Fruit fly (Drosophila melanogaster) whole organism, embryonic: Measurements from ENCODE around the gene cv-c.

Experiments used
- BtbVII ChIP-seq: fragments of 200-800 bp; sonication (Bioruptor generic); optimal IDR thresholded peaks from 3 replicates; lab custom pipeline; 2017; ENCODE audit warnings: missing biosample characterization, mild to moderate bottlenecking, missing genetic modification characterization
- CG12219 ChIP-seq: fragments of 200-800 bp; sonication (Bioruptor generic); optimal IDR thresholded peaks from 3 replicates; lab custom pipeline; 2018; ENCODE audit warnings: missing biosample characterization, mild to moderate bottlenecking, missing genetic modification characterization
- CG12391 ChIP-seq: fragments of 200-800 bp; sonication (Bioruptor generic); optimal IDR thresholded peaks from 3 replicates; lab custom pipeline; 2018; ENCODE audit warnings: missing biosample characterization, mild to moderate bottlenecking, missing genetic modification characterization, moderate library complexity
- CG12744 ChIP-seq: fragments of 200-800 bp; sonication (Bioruptor generic); optimal IDR thresholded peaks from 2 replicates; lab custom pipeline; 2016; ENCODE audit warnings: missing biosample characterization, missing genetic modification characterization
- CG12769 ChIP-seq: fragments of 200-800 bp; sonication (Bioruptor generic); optimal IDR thresholded peaks from 2 replicates; lab custom pipeline; 2019; ENCODE audit warnings: missing biosample characterization, mild to moderate bottlenecking, missing genetic modification characterization, moderate library complexity
- CG14860 ChIP-seq: fragments of 200-800 bp; sonication (Bioruptor generic); IDR thresholded peaks from 3 replicates; pipeline ENCODE4 v1.3.6; 2022; ENCODE audit warnings: missing biosample characterization, missing genetic modification characterization; ENCODE audit not compliant: partially characterized antibody
- CG14965 ChIP-seq: fragments of 200-800 bp; sonication (Bioruptor generic); optimal IDR thresholded peaks from 2 replicates; lab custom pipeline; 2016; ENCODE audit warnings: missing biosample characterization, missing genetic modification characterization, borderline replicate concordance
- CG15479 ChIP-seq: fragments of 200-800 bp; sonication (Bioruptor generic); optimal IDR thresholded peaks from 3 replicates; lab custom pipeline; 2019; ENCODE audit warnings: missing biosample characterization, mild to moderate bottlenecking, missing genetic modification characterization, moderate library complexity
- CG15696 ChIP-seq: fragments of 200-800 bp; sonication (Bioruptor generic); optimal IDR thresholded peaks from 2 replicates; lab custom pipeline; 2019; ENCODE audit warnings: missing biosample characterization, mild to moderate bottlenecking, missing genetic modification characterization, moderate library complexity
- CG1603 ChIP-seq: fragments of 200-800 bp; sonication (Bioruptor generic); optimal IDR thresholded peaks from 2 replicates; lab custom pipeline; 2019; ENCODE audit warnings: missing biosample characterization, mild to moderate bottlenecking, missing genetic modification characterization, moderate library complexity
- CG16815 ChIP-seq: fragments of 200-800 bp; sonication (Bioruptor generic); optimal IDR thresholded peaks from 3 replicates; lab custom pipeline; 2017; ENCODE audit warnings: missing biosample characterization, mild to moderate bottlenecking, missing genetic modification characterization
- CG18011 ChIP-seq: fragments of 200-800 bp; sonication (Bioruptor generic); optimal IDR thresholded peaks from 2 replicates; lab custom pipeline; 2017; ENCODE audit warnings: missing biosample characterization, missing genetic modification characterization, mild to moderate bottlenecking, moderate library complexity, missing genotype
- CG2678 ChIP-seq: fragments of 200-800 bp; sonication (Bioruptor generic); optimal IDR thresholded peaks from 3 replicates; lab custom pipeline; 2019; ENCODE audit warnings: missing biosample characterization, mild to moderate bottlenecking, missing genetic modification characterization, moderate library complexity
- CG30431 ChIP-seq: fragments of 200-800 bp; sonication (Bioruptor generic); optimal IDR thresholded peaks from 2 replicates; lab custom pipeline; 2017; ENCODE audit warnings: missing biosample characterization, missing genetic modification characterization
- CG3838 ChIP-seq: fragments of 200-800 bp; sonication (Bioruptor generic); optimal IDR thresholded peaks from 3 replicates; lab custom pipeline; 2016; ENCODE audit warnings: missing biosample characterization, missing genetic modification characterization
- CG4854 ChIP-seq: fragments of 200-800 bp; sonication (Bioruptor generic); optimal IDR thresholded peaks from 2 replicates; lab custom pipeline; 2016; ENCODE audit warnings: missing biosample characterization, missing genetic modification characterization, inconsistent platforms
- CG6254 ChIP-seq: fragments of 200-800 bp; sonication (Bioruptor generic); optimal IDR thresholded peaks from 3 replicates; lab custom pipeline; 2017; ENCODE audit warnings: mild to moderate bottlenecking, missing biosample characterization, missing genetic modification reagents, missing genetic modification characterization
- CG7556 ChIP-seq: fragments of 200-800 bp; sonication (Bioruptor generic); optimal IDR thresholded peaks from 2 replicates; lab custom pipeline; 2017; ENCODE audit warnings: missing biosample characterization, mild to moderate bottlenecking, missing genetic modification characterization
- CG7963 ChIP-seq: fragments of 200-800 bp; sonication (Bioruptor generic); IDR thresholded peaks from 3 replicates; pipeline ENCODE4 v1.3.6; 2022; ENCODE audit warnings: missing biosample characterization, missing genetic modification characterization; ENCODE audit not compliant: partially characterized antibody
- CG9727 ChIP-seq: fragments of 200-800 bp; sonication (Bioruptor generic); optimal IDR thresholded peaks from 3 replicates; lab custom pipeline; 2017; ENCODE audit warnings: missing biosample characterization, mild to moderate bottlenecking, missing genetic modification characterization
- CG9876 ChIP-seq: fragments of 200-800 bp; sonication (Bioruptor generic); optimal IDR thresholded peaks from 2 replicates; lab custom pipeline; 2016; ENCODE audit warnings: missing biosample characterization, missing genetic modification characterization
- CoRest ChIP-seq: fragments of 200-800 bp; sonication (Bioruptor generic); optimal IDR thresholded peaks from 3 replicates; lab custom pipeline; 2018; ENCODE audit warnings: missing biosample characterization, mild to moderate bottlenecking, missing genetic modification characterization, moderate library complexity
- D ChIP-seq, 2 experiments: fragments of 200-800 bp in 1 of 2; fragments of >200 bp in 1 of 2; sonication (Bioruptor generic) in 1 of 2; optimal IDR thresholded peaks; 2 replicates in 1 of 2; 3 replicates in 1 of 2; lab custom pipeline; 2017; ENCODE audit warnings: mild to moderate bottlenecking in 1 of 2, missing biosample characterization in 1 of 2, missing genetic modification characterization in 1 of 2, missing genetic modification reagents in 1 of 2
- E2f1 ChIP-seq: fragments of 200-800 bp; sonication (Bioruptor generic); IDR thresholded peaks from 2 replicates; pipeline ENCODE4 v1.3.6; 2022; ENCODE audit warnings: missing biosample characterization, missing genetic modification characterization
- Elba2 ChIP-seq: fragments of 200-800 bp; sonication (Bioruptor generic); optimal IDR thresholded peaks from 3 replicates; lab custom pipeline; 2016; ENCODE audit warnings: missing biosample characterization, missing genetic modification characterization
- Hr78 ChIP-seq, 2 experiments: fragments of 200-800 bp in 1 of 2; fragments of >200 bp in 1 of 2; sonication (Bioruptor generic) in 1 of 2; optimal IDR thresholded peaks; 2 replicates each; lab custom pipeline; 2017 to 2019; ENCODE audit warnings: missing biosample characterization in 2 of 2, missing genetic modification characterization in 2 of 2, mild to moderate bottlenecking in 1 of 2, moderate library complexity in 1 of 2
- Opbp ChIP-seq: fragments of 200-800 bp; sonication (Bioruptor generic); IDR thresholded peaks from 3 replicates; pipeline ENCODE4 v1.3.6; 2022; ENCODE audit warnings: missing biosample characterization, missing genetic modification characterization; ENCODE audit not compliant: partially characterized antibody
- PHDP ChIP-seq: fragments of 200-800 bp; sonication (Bioruptor generic); optimal IDR thresholded peaks from 3 replicates; lab custom pipeline; 2018; ENCODE audit warnings: missing biosample characterization, mild to moderate bottlenecking, missing genetic modification characterization, moderate library complexity
- Poxn ChIP-seq: fragments of 200-800 bp; sonication (Bioruptor generic); IDR thresholded peaks from 2 replicates; pipeline ENCODE4 v1.3.6; 2022; ENCODE audit warnings: missing biosample characterization, missing genetic modification characterization
- Ssrp ChIP-seq: fragments of 200-800 bp; sonication (Bioruptor generic); optimal IDR thresholded peaks from 2 replicates; lab custom pipeline; 2018; ENCODE audit warnings: missing biosample characterization, mild to moderate bottlenecking, missing genetic modification characterization, moderate library complexity
- ato ChIP-seq: fragments of 200-800 bp; sonication (Bioruptor generic); IDR thresholded peaks from 2 replicates; pipeline ENCODE4 v1.3.6; 2022; ENCODE audit warnings: missing biosample characterization, missing genetic modification characterization; ENCODE audit not compliant: partially characterized antibody
- br ChIP-seq: fragments of >200 bp; optimal IDR thresholded peaks from 2 replicates; lab custom pipeline; 2017
- ci ChIP-seq: fragments of 200-800 bp; sonication (Bioruptor generic); IDR thresholded peaks from 3 replicates; pipeline ENCODE4 v1.3.6; 2022; ENCODE audit warnings: missing biosample characterization, missing genetic modification characterization
- dmrt99B ChIP-seq: fragments of 200-800 bp; sonication (Bioruptor generic); optimal IDR thresholded peaks from 2 replicates; lab custom pipeline; 2018; ENCODE audit warnings: missing biosample characterization, mild to moderate bottlenecking, missing genetic modification characterization, moderate library complexity
- ham ChIP-seq: fragments of 200-800 bp; sonication (Bioruptor generic); IDR thresholded peaks from 2 replicates; pipeline ENCODE4 v1.3.6; 2022; ENCODE audit warnings: missing biosample characterization, missing genetic modification characterization
- hkb ChIP-seq, 2 experiments: fragments of 200-800 bp in 1 of 2; fragments of >200 bp in 1 of 2; sonication (Bioruptor generic) in 1 of 2; IDR thresholded peaks in 1 of 2; optimal IDR thresholded peaks in 1 of 2; 2 replicates each; pipeline versions ENCODE4 v1.3.6 to Lab custom; 2017 to 2022; ENCODE audit warnings: missing biosample characterization in 1 of 2, missing genetic modification characterization in 1 of 2
- klu ChIP-seq: fragments of 200-800 bp; sonication (Bioruptor generic); IDR thresholded peaks from 2 replicates; pipeline ENCODE4 v1.3.6; 2022; ENCODE audit warnings: missing biosample characterization, missing genetic modification characterization
- knrl ChIP-seq: fragments of 200-800 bp; sonication (Bioruptor generic); IDR thresholded peaks from 3 replicates; pipeline ENCODE4 v1.3.6; 2022; ENCODE audit warnings: missing biosample characterization, missing genetic modification characterization; ENCODE audit not compliant: partially characterized antibody
- psq ChIP-seq: fragments of 200-800 bp; sonication (Bioruptor generic); optimal IDR thresholded peaks from 2 replicates; lab custom pipeline; 2017; ENCODE audit warnings: missing biosample characterization, missing genetic modification characterization
- ranshi ChIP-seq: fragments of 200-800 bp; sonication (Bioruptor generic); IDR thresholded peaks from 2 replicates; pipeline ENCODE4 v1.3.6; 2022; ENCODE audit warnings: missing biosample characterization, missing genetic modification characterization
- row ChIP-seq: fragments of 200-800 bp; sonication (Bioruptor generic); IDR thresholded peaks from 3 replicates; pipeline ENCODE4 v1.3.6; 2022; ENCODE audit warnings: missing biosample characterization, missing genetic modification characterization
- sens-2 ChIP-seq: fragments of 200-800 bp; sonication (Bioruptor generic); IDR thresholded peaks from 2 replicates; pipeline ENCODE4 v1.3.6; 2022; ENCODE audit warnings: missing biosample characterization, missing genetic modification characterization
- sisA ChIP-seq: fragments of 200-800 bp; sonication (Bioruptor generic); IDR thresholded peaks from 2 replicates; pipeline ENCODE4 v1.3.6; 2022; ENCODE audit warnings: missing biosample characterization, missing genetic modification characterization
- sqz ChIP-seq: fragments of 200-800 bp; sonication (Bioruptor generic); optimal IDR thresholded peaks from 3 replicates; lab custom pipeline; 2018; ENCODE audit warnings: missing biosample characterization, mild to moderate bottlenecking, missing genetic modification characterization
- sug ChIP-seq: fragments of 200-800 bp; optimal IDR thresholded peaks from 2 replicates; lab custom pipeline; 2019; ENCODE audit warnings: missing biosample characterization, mild to moderate bottlenecking, missing genetic modification characterization, moderate library complexity
- unc-4 ChIP-seq: fragments of 200-800 bp; sonication (Bioruptor generic); IDR thresholded peaks from 2 replicates; pipeline ENCODE4 v1.3.6; 2022; ENCODE audit warnings: missing biosample characterization, missing genetic modification characterization; ENCODE audit not compliant: partially characterized antibody

cv-c gene

DNA sequence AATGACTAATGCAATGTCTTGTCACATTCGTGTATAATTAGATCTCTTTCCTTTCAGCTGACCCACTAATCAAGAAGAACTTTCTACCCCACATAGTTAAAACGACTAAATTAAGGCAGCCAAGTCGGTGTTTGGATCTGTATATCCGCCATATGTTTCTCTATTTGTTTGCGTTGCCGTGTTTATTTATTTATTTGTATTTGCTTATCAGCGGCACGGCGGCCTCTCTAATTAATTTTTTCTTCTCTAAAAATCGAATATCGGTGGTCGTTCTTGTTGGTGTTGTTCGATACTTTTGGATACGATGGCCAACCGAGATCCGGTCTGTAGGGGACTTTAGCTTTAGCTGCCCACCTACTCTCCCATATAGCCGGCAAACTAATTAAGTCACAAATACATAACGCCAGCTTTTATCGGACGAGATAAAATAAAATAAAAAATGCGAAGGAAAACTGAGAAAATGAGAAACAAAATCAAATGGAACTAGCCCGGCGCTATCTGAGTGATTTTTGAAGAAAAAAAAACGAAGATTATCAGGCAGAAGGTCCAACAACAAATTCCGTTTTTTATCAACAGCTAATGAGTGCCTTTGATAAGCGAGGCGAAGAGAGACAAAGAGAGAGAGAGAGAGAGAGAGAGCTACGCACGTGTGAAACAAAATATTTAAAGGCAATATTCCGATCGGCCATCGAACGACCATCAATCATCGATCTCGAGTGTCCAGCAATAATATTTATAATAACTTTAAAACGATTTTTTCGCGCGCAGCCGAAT lies 8.7 kb downstream of the cv-c start (continued):
- TF ChIP-seq hkb (optimal IDR thresholded peaks at IDR 0.05; lab: Kevin White, UChicago) (no peak), hkb (GFP tag; IDR thresholded peaks at IDR 0.05; lab: Robert Waterston, UW) (0 out of 2 replicates have a peak, but pooled peaks have one; percentile 3), dmrt99B (no peak), BtbVII (GFP tag; lab: Kevin White, UChicago) (peak; percentile 28), psq (GFP tag; lab: Kevin White, UChicago) (no peak), CG12769 (tag; lab: Kevin White, UChicago) (no peak), knrl (GFP tag; lab: Robert Waterston, UW) (no peak), klu (GFP tag; lab: Robert Waterston, UW) (no peak), CG4854 (no peak), CG14965 (no peak), PHDP (peak; percentile 27), Elba2 (GFP tag; lab: Kevin White, UChicago) (no peak), sqz (peak; percentile 91), CG14860 (no peak), D (optimal IDR thresholded peaks at IDR 0.05; lab: Kevin White, UChicago) (no peak), D (GFP tag; optimal IDR thresholded peaks at IDR 0.05; lab: Kevin White, UChicago) (no peak), CG2678 (tag; lab: Kevin White, UChicago) (peak; percentile 49), unc-4 (GFP tag; lab: Robert Waterston, UW) (no peak), CG7963 (GFP tag; lab: Robert Waterston, UW) (0 out of 3 replicates have a peak, but pooled peaks have one; percentile 5), CG6254 (GFP tag; lab: Kevin White, UChicago) (no peak), CG7556 (GFP tag; lab: Kevin White, UChicago) (no peak), CG9727 (peak; percentile 10)
- TF ChIP-seq, all 482 proteins: peak for 62

DNA sequence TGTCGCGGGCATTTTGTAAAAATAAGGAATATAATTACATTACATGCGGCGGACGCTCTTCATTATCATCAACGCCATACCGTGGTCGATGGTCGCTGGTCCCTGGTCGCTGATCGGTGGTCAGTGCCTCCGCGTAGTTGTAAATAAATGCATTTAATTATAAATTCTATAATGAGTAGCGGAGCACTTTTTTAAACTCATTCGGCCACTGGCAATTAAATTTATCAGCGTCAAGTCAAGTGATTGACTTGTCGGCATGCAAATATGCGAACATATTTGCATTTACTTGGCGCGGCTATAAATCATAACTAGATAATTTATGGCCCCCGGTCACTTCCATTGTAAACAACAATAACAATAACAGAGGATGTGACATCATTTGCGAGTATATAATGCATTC lies 10.1 kb downstream of the cv-c start:
- TF ChIP-seq Opbp (GFP tag; lab: Robert Waterston, UW) = no peak
- no peak for TF ChIP-seq CG9876 (GFP tag; lab: Kevin White, UChicago)
- no peak for TF ChIP-seq br (lab: Kevin White, UChicago)
- no peak for TF ChIP-seq sens-2 (GFP tag; lab: Robert Waterston, UW)
- TF ChIP-seq ham (GFP tag; lab: Robert Waterston, UW) = no peak
- TF ChIP-seq CG12744 (GFP tag; lab: Kevin White, UChicago) = no peak
- TF ChIP-seq CG3838 (GFP tag; lab: Kevin White, UChicago) = no peak
- TF ChIP-seq CG18011 (GFP tag; lab: Kevin White, UChicago) = no peak
- no peak for TF ChIP-seq E2f1
- TF ChIP-seq Poxn = no peak
- no peak for TF ChIP-seq CG2678 (tag; lab: Kevin White, UChicago)

DNA sequence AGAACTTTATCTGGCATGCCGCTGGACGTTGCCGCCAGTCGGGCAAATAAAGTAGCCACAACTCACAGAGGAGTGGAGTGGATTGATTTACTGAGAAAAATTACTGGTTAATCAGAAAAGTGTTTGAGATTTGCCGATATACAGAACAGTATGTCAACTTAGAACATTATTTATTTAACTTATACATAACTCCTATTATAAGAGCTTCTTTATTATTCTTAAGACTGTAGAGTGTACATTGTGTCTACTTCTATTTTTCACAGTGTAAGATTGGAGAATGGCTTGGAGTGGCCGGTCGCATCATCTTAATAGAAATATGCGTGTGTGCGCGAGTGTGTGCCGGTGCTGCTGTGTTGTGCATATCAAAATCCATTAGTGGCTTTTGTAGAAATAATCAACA lies 10.9 kb downstream of the cv-c start:
- TF ChIP-seq Ssrp (tag; lab: Kevin White, UChicago) = peak; percentile 68
- TF ChIP-seq CG16815 = peak; percentile 35
- TF ChIP-seq row (GFP tag; lab: Robert Waterston, UW) = peak; percentile 48; the same call in 2 of the 3 replicates
- no peak for TF ChIP-seq sug (tag; lab: Kevin White, UChicago)
- 0 out of 2 replicates have a peak, but pooled peaks have one; percentile 7 for TF ChIP-seq sisA
- TF ChIP-seq ci (GFP tag; lab: Robert Waterston, UW) = peak; percentile 50; the same call in 2 of the 3 replicates
- peak; percentile 43 for TF ChIP-seq CoRest (tag; lab: Kevin White, UChicago)
- peak; percentile 13 for TF ChIP-seq CG15696 (tag; lab: Kevin White, UChicago)
- no peak for TF ChIP-seq CG15479 (GFP tag; lab: Kevin White, UChicago)
- peak; percentile 59 for TF ChIP-seq CG12391
- peak; percentile 71 for TF ChIP-seq CG1603 (tag; lab: Kevin White, UChicago)
- no peak for TF ChIP-seq Hr78 (GFP tag; optimal IDR thresholded peaks at IDR 0.05; lab: Kevin White, UChicago)
- peak; percentile 39 for TF ChIP-seq CG12219 (GFP tag; lab: Kevin White, UChicago)
- TF ChIP-seq ranshi = no peak; the same call in 1 of the 2 replicates
- peak; percentile 27 for TF ChIP-seq CG2678 (tag; lab: Kevin White, UChicago)
- TF ChIP-seq CG30431 (GFP tag; lab: Kevin White, UChicago) = peak; percentile 9
- no peak for TF ChIP-seq ato (GFP tag; lab: Robert Waterston, UW)
